Fruit fly (Drosophila melanogaster): Measurements from ENCODE around the gene CG17190.

Gene CG17190

dm6 chr3R:20035887-20036286 is 22.6 kb upstream of the CG17190 start, which contains the start of gene Regnase-1:
TSS of gene Regnase-1 (minus strand) at chr3R:20036056.
- TF ChIP-seq fkh (GFP tag; optimal IDR thresholded peaks at IDR 0.05) (peak; percentile 99), CG7368 (GFP tag; optimal IDR thresholded peaks at IDR 0.05) (peak; percentile 87), Ets96B (tag; optimal IDR thresholded peaks at IDR 0.05) (no peak), dsx (GFP tag; optimal IDR thresholded peaks at IDR 0.05; ENCODE audit: poor library complexity, severe bottlenecking) (peak; percentile 73), esn (GFP tag; optimal IDR thresholded peaks at IDR 0.05) (peak; percentile 90), Ets21C (GFP tag; optimal IDR thresholded peaks at IDR 0.05) (peak; percentile 51), Hr39 (GFP tag; optimal IDR thresholded peaks at IDR 0.05) (peak; percentile 71), CG6792 (GFP tag; optimal IDR thresholded peaks at IDR 0.05) (peak; percentile 82), net (GFP tag; optimal IDR thresholded peaks at IDR 0.05) (peak; percentile 85), vri (GFP tag; optimal IDR thresholded peaks at IDR 0.05) (no peak), spab (GFP tag; optimal IDR thresholded peaks at IDR 0.05) (peak; percentile 64), Smox (GFP tag; optimal IDR thresholded peaks at IDR 0.05) (peak; percentile 77), CG8632 (GFP tag; optimal IDR thresholded peaks at IDR 0.05) (peak; percentile 82), CG6276 (GFP tag; optimal IDR thresholded peaks at IDR 0.05) (no peak), pdm3 (GFP tag; optimal IDR thresholded peaks at IDR 0.05) (peak; percentile 85), Met (GFP tag; optimal IDR thresholded peaks at IDR 0.05) (peak; percentile 89), svp (GFP tag) (no peak), CG8119 (GFP tag; IDR thresholded peaks at IDR 0.05) (no peak), ss (GFP tag; optimal IDR thresholded peaks at IDR 0.05) (peak in 1 of 2 experiments; percentile 91), CG34406 (GFP tag; optimal IDR thresholded peaks at IDR 0.05) (peak; percentile 87), CG10669 (GFP tag; optimal IDR thresholded peaks at IDR 0.05) (peak; percentile 81), CG6163 (GFP tag; IDR thresholded peaks at IDR 0.05) (peak; percentile 89), Eip75B (GFP tag; optimal IDR thresholded peaks at IDR 0.05) (peak; percentile 84), CG11294 (GFP tag; IDR thresholded peaks at IDR 0.05) (0 out of 2 replicates have a peak, but pooled peaks have one; percentile 19), Eip93F (GFP tag; optimal IDR thresholded peaks at IDR 0.05) (no peak), Sox15 (GFP tag; optimal IDR thresholded peaks at IDR 0.05) (peak; percentile 35), Sox14 (GFP tag; optimal IDR thresholded peaks at IDR 0.05) (peak; percentile 69), CG32006 (GFP tag; optimal IDR thresholded peaks at IDR 0.05) (peak; percentile 47), CG11762 (GFP tag; optimal IDR thresholded peaks at IDR 0.05; ENCODE audit: insufficient read depth) (peak; percentile 63), CG6854 (GFP tag; optimal IDR thresholded peaks at IDR 0.05) (peak; percentile 96), dac (GFP tag; optimal IDR thresholded peaks at IDR 0.05) (peak; percentile 51), CG6808 (GFP tag; optimal IDR thresholded peaks at IDR 0.05) (peak; percentile 74), CG8319 (GFP tag; optimal IDR thresholded peaks at IDR 0.05) (peak; percentile 80), CG11902 (GFP tag; optimal IDR thresholded peaks at IDR 0.05) (peak; percentile 21), CG10631 (GFP tag; optimal IDR thresholded peaks at IDR 0.05) (peak; percentile 65), Hr38 (GFP tag; optimal IDR thresholded peaks at IDR 0.05) (no peak), Blimp-1 (GFP tag; optimal IDR thresholded peaks at IDR 0.05) (peak; percentile 77), fd85E (GFP tag; optimal IDR thresholded peaks at IDR 0.05) (peak; percentile 84), Lpt (GFP tag; optimal IDR thresholded peaks at IDR 0.05) (peak; percentile 29), Sox102F (GFP tag; optimal IDR thresholded peaks at IDR 0.05) (no peak), lz (GFP tag; optimal IDR thresholded peaks at IDR 0.05) (peak; percentile 85), CG9139 (GFP tag; optimal IDR thresholded peaks at IDR 0.05) (peak; percentile 87), CG15336 (GFP tag; IDR thresholded peaks at IDR 0.05) (no peak; the same call in 1 of the 2 replicates), salr (GFP tag; optimal IDR thresholded peaks at IDR 0.05) (peak; percentile 25 to 82), topi (GFP tag; optimal IDR thresholded peaks at IDR 0.05) (peak; percentile 83), OdsH (GFP tag; optimal IDR thresholded peaks at IDR 0.05) (peak; percentile 83), CG1621 (tag; optimal IDR thresholded peaks at IDR 0.05) (peak; percentile 81), CG4318 (GFP tag; optimal IDR thresholded peaks at IDR 0.05) (no peak), achi (GFP tag; optimal IDR thresholded peaks at IDR 0.05) (peak; percentile 76), CG16779 (tag; optimal IDR thresholded peaks at IDR 0.05) (no peak), fd59A (GFP tag; optimal IDR thresholded peaks at IDR 0.05) (peak; percentile 45), cyc (GFP tag; optimal IDR thresholded peaks at IDR 0.05) (peak; percentile 77)

Measured in whole organism, prepupa.